Worm (Caenorhabditis elegans): Measurements from ENCODE around the gene M05D6.5.

DNA sequence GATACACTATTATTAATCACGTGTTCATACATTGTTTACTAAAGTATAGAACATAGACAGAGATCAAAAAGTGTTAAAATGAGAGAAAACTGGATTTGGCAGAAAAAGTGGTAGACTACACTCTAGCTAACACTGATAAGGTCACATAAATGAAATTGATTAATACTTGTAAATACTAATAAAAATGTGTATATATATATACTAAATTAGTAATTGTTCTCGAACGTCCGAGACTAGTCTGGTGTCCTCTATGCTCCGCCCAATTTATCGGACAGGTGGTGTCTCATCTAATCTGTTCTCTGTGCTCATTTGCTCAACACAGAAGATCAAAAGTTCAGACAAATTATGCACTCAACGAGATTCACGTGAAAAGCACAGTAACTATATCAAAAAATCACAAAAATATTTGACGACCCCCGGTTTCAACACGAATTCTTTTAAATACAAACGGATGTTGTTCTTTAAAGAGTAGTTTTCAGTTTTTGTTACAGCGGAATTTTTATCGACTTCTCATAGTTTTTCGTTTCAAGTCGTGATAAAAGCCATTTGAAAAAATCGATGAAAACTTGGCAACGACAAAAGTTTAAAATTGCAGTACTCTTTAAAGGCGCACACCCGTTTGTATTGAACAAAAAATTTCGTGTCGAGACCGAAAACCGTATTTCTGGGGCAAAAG, 832 bp downstream of the M05D6.5 start:
- peak; percentile 13 for TF ChIP-seq W03F9.2 (tag; optimal IDR thresholded peaks at IDR 0.05)
- TF ChIP-seq dao-5 (tag; optimal IDR thresholded peaks at IDR 0.05), result no peak
- no peak for TF ChIP-seq him-1 (tag; optimal IDR thresholded peaks at IDR 0.05)

Data from whole organism, L4/young adult.